Fruit fly (Drosophila melanogaster) whole organism, prepupa: ENCODE measurements around the gene CG8066.

ENCODE experiments used
- CG1621 ChIP-seq: fragments of 200-800 bp; sonication (Bioruptor generic); optimal IDR thresholded peaks from 3 replicates; lab custom pipeline; 2018; ENCODE audit warnings: missing biosample characterization, mild to moderate bottlenecking, missing genetic modification characterization
- CG6792 ChIP-seq: fragments of 200-800 bp; sonication (Bioruptor generic); optimal IDR thresholded peaks from 3 replicates; lab custom pipeline; 2016; ENCODE audit warnings: missing biosample characterization, missing genetic modification characterization
- CG6808 ChIP-seq: fragments of 200-800 bp; sonication (Bioruptor generic); optimal IDR thresholded peaks from 3 replicates; lab custom pipeline; 2017; ENCODE audit warnings: missing biosample characterization, missing genetic modification characterization, mild to moderate bottlenecking, moderate library complexity, missing genetic modification reagents
- CG6854 ChIP-seq: fragments of 200-800 bp; sonication (Bioruptor generic); optimal IDR thresholded peaks from 2 replicates; lab custom pipeline; 2017; ENCODE audit warnings: missing biosample characterization, mild to moderate bottlenecking, missing genetic modification characterization
- CG9139 ChIP-seq: fragments of 200-800 bp; sonication (Bioruptor generic); optimal IDR thresholded peaks from 3 replicates; lab custom pipeline; 2017; ENCODE audit warnings: missing biosample characterization, mild to moderate bottlenecking, missing genetic modification characterization
- Hr38 ChIP-seq: sonication (Bioruptor generic); optimal IDR thresholded peaks from 2 replicates; lab custom pipeline; 2016; ENCODE audit warnings: missing biosample characterization, missing genetic modification characterization
- Hr4 ChIP-seq: fragments of 200-800 bp; sonication (Bioruptor generic); optimal IDR thresholded peaks from 3 replicates; lab custom pipeline; 2016; ENCODE audit warnings: missing biosample characterization, missing genetic modification characterization
- OdsH ChIP-seq: fragments of 200-800 bp; sonication (Bioruptor generic); optimal IDR thresholded peaks from 3 replicates; lab custom pipeline; 2016; ENCODE audit warnings: missing biosample characterization, missing genetic modification characterization
- Sox102F ChIP-seq: fragments of 200-800 bp; sonication (Bioruptor generic); optimal IDR thresholded peaks from 2 replicates; lab custom pipeline; 2016; ENCODE audit warnings: missing biosample characterization, mild to moderate bottlenecking, missing genetic modification characterization
- pdm3 ChIP-seq: fragments of 200-800 bp; sonication (Bioruptor generic); optimal IDR thresholded peaks from 3 replicates; lab custom pipeline; 2016; ENCODE audit warnings: missing biosample characterization, missing genetic modification characterization
- vri ChIP-seq: fragments of 200-800 bp; sonication (Bioruptor generic); optimal IDR thresholded peaks from 3 replicates; lab custom pipeline; 2016; ENCODE audit warnings: missing biosample characterization, mild to moderate bottlenecking, missing genetic modification characterization

DNA sequence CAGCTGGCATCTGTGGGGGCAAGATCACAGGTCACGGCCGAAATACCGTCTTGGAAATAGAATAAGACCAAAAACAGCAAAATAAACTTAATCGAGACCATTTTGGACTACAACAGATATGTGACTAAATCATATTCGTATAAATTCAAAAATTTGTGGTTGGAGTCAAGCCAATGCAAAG, 7.8 kb upstream of the CG8066 start, which contains the start of gene CG44094:
- no peak for TF ChIP-seq CG1621
- TF ChIP-seq OdsH (GFP tag; lab: Kevin White, UChicago) = no peak
- no peak for TF ChIP-seq CG6792
- no peak for TF ChIP-seq Hr38 (GFP tag; lab: Kevin White, UChicago)
- no peak for TF ChIP-seq CG6808 (GFP tag; lab: Kevin White, UChicago)
- TF ChIP-seq vri (GFP tag; lab: Kevin White, UChicago) = no peak
- TF ChIP-seq Hr4 = no peak
- no peak for TF ChIP-seq pdm3
- TF ChIP-seq CG6854 (GFP tag; lab: Kevin White, UChicago) = no peak
- no peak for TF ChIP-seq CG9139 (GFP tag; lab: Kevin White, UChicago)
- no peak for TF ChIP-seq Sox102F (GFP tag; lab: Kevin White, UChicago)
